Fruit fly (Drosophila melanogaster) Kc167 (cell line): ENCODE measurements around the gene Jhbp3.

Experiments used
- Myc ChIP-seq: fragments of >200 bp; optimal IDR thresholded peaks from 2 replicates; lab custom pipeline; 2017; ENCODE audit warnings: missing external identifiers
- Sin3A ChIP-seq: fragments of >200 bp; optimal IDR thresholded peaks from 2 replicates; lab custom pipeline; 2018; ENCODE audit warnings: missing external identifiers
- h ChIP-seq: fragments of >200 bp; optimal IDR thresholded peaks from 3 replicates; lab custom pipeline; 2018; ENCODE audit warnings: missing external identifiers
- insv ChIP-seq: fragments of >200 bp; optimal IDR thresholded peaks from 3 replicates; lab custom pipeline; 2018; ENCODE audit warnings: missing external identifiers
- psq ChIP-seq: fragments of >200 bp; optimal IDR thresholded peaks from 2 replicates; lab custom pipeline; 2017; ENCODE audit warnings: missing external identifiers
- ttk ChIP-seq: sonication (Bioruptor generic); optimal IDR thresholded peaks from 2 replicates; lab custom pipeline; 2017; ENCODE audit warnings: missing external identifiers

DNA sequence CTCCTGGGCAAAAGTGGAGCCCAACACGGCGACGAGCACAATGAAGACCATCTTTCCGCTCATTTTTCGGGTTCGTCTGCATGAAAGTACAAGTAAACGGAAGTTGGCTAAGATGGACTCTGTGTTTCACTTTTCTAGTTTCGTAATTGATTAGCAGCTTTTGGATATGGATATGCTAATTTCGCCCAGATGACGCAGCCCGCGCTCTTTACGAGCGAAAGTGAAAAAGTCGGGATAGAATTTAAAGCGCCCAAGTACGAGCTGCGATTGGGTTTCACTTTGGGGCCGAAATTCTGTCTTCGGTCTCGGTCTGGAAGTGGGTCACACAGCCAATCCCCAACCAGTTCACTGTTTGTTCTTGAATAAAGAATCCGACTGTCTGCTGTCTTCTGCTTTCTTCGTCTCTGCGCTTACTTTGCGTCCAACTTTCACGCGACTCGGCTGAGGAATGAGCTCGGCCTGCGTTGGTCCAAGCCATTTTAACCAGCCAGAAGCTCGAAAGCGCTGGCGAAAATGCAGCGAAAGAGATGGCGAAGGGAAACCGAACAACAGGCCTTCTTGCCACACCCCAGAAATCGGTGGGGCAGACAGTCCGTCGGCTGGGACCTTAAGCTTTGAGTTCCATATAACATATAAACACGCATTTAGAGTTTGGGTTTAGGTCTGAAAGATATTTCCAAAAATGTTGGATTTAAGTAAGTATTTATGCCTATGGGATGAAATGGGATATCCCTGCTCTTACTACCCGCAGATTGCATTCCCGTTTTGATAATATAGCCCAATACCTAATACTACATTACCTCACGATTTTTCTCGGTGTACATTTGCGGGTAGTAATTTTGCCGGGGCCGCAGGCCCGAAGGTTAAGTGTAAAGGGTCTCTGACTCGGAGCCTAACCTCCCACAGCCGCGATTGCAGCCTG is 6.1 kb upstream of the Jhbp3 start, which contains the start of gene Jhbp2:
- no peak for TF ChIP-seq ttk (lab: Kevin White, UChicago)
- no peak for TF ChIP-seq psq (lab: Kevin White, UChicago)
- no peak for TF ChIP-seq Myc (lab: Kevin White, UChicago)
- no peak for TF ChIP-seq h (lab: Kevin White, UChicago)
- TF ChIP-seq insv (lab: Kevin White, UChicago) = no peak
- TF ChIP-seq Sin3A (lab: Kevin White, UChicago) = no peak
